Fruit fly (Drosophila melanogaster): ENCODE measurements around the gene CG18048.

The CG18048 gene

dm6 chr3R:6373512-6374306, 27.8 kb downstream of the CG18048 start (continued):
- peak; percentile 56 for TF ChIP-seq unc-4 (GFP tag; IDR thresholded peaks at IDR 0.05; ENCODE audit: partially characterized antibody)
- TF ChIP-seq CG10462 (GFP tag; optimal IDR thresholded peaks at IDR 0.05), result peak; percentile 27
- no peak for TF ChIP-seq dati (GFP tag; IDR thresholded peaks at IDR 0.05)
- TF ChIP-seq trh (GFP tag; optimal IDR thresholded peaks at IDR 0.05), result peak; percentile 56
- TF ChIP-seq zfh1 (GFP tag; IDR thresholded peaks at IDR 0.05), result no peak
- peak; percentile 1 for TF ChIP-seq Bdp1 (GFP tag; optimal IDR thresholded peaks at IDR 0.05)
- peak; percentile 34 for TF ChIP-seq CG7839 (tag; optimal IDR thresholded peaks at IDR 0.05)
- TF ChIP-seq HLH4C (GFP tag; IDR thresholded peaks at IDR 0.05; ENCODE audit: partially characterized antibody), result no peak
- TF ChIP-seq row (GFP tag; IDR thresholded peaks at IDR 0.05), result peak; percentile 77
- peak; percentile 19; the same call in 1 of the 2 replicates for TF ChIP-seq Taf1 (GFP tag; IDR thresholded peaks at IDR 0.05)
- TF ChIP-seq CG14441 (GFP tag; IDR thresholded peaks at IDR 0.05), result no peak
- no peak for TF ChIP-seq Gsc (GFP tag; IDR thresholded peaks at IDR 0.05)
- peak; percentile 65 for TF ChIP-seq Fer3 (tag; optimal IDR thresholded peaks at IDR 0.05)
- peak; percentile 79 for TF ChIP-seq wek (GFP tag; optimal IDR thresholded peaks at IDR 0.05)
- peak; percentile 10 for TF ChIP-seq Oli (tag; optimal IDR thresholded peaks at IDR 0.05)
- no peak for TF ChIP-seq bigmax (GFP tag; optimal IDR thresholded peaks at IDR 0.05)
- no peak for TF ChIP-seq CG16815 (GFP tag; optimal IDR thresholded peaks at IDR 0.05)
- no peak for TF ChIP-seq HmgD (GFP tag; optimal IDR thresholded peaks at IDR 0.05)
- TF ChIP-seq wor (GFP tag; IDR thresholded peaks at IDR 0.05), result no peak
- peak; percentile 20 for TF ChIP-seq pzg (GFP tag; optimal IDR thresholded peaks at IDR 0.05)
- no peak for TF ChIP-seq ato (GFP tag; IDR thresholded peaks at IDR 0.05; ENCODE audit: partially characterized antibody)
- peak in 1 of 2 experiments; percentile 35 for TF ChIP-seq Eip74EF (GFP tag; optimal IDR thresholded peaks at IDR 0.05)
- TF ChIP-seq CG11247 (GFP tag; IDR thresholded peaks at IDR 0.05), result 0 out of 2 replicates have a peak, but pooled peaks have one; percentile 52
- TF ChIP-seq B-H2 (GFP tag; optimal IDR thresholded peaks at IDR 0.05), result no peak
- TF ChIP-seq CG7556 (GFP tag; optimal IDR thresholded peaks at IDR 0.05), result peak; percentile 65
- TF ChIP-seq pum (GFP tag; optimal IDR thresholded peaks at IDR 0.05), result no peak
- TF ChIP-seq sob (GFP tag; IDR thresholded peaks at IDR 0.05), result peak; percentile 64; the same call in 1 of the 2 replicates
- no peak for TF ChIP-seq vnd (GFP tag; IDR thresholded peaks at IDR 0.05; ENCODE audit: partially characterized antibody)
- no peak for TF ChIP-seq CG12236 (GFP tag; optimal IDR thresholded peaks at IDR 0.05)
- peak; percentile 59; the same call in 1 of the 2 replicates for TF ChIP-seq vvl (GFP tag; IDR thresholded peaks at IDR 0.05)
- no peak for TF ChIP-seq cas (GFP tag; IDR thresholded peaks at IDR 0.05)
- TF ChIP-seq Scr (GFP tag; IDR thresholded peaks at IDR 0.05; ENCODE audit: partially characterized antibody), result peak; percentile 45
- peak; percentile 96 for TF ChIP-seq Meics (GFP tag; optimal IDR thresholded peaks at IDR 0.05)
- TF ChIP-seq CG31441 (GFP tag; IDR thresholded peaks at IDR 0.05), result peak; percentile 27; the same call in 1 of the 2 replicates
- peak; percentile 15 for TF ChIP-seq Six4 (GFP tag; optimal IDR thresholded peaks at IDR 0.05)
- peak; percentile 21 for TF ChIP-seq gcm2 (GFP tag; optimal IDR thresholded peaks at IDR 0.05)
- no peak for TF ChIP-seq ttk (GFP tag; IDR thresholded peaks at IDR 0.05)
- TF ChIP-seq amos (GFP tag; IDR thresholded peaks at IDR 0.05; ENCODE audit: partially characterized antibody), result no peak
- TF ChIP-seq Lhr (GFP tag; optimal IDR thresholded peaks at IDR 0.05), result no peak
- TF ChIP-seq mld (GFP tag; IDR thresholded peaks at IDR 0.05; ENCODE audit: partially characterized antibody), result no peak
- no peak for TF ChIP-seq sqz (GFP tag; optimal IDR thresholded peaks at IDR 0.05)
- TF ChIP-seq E2f2 (GFP tag; IDR thresholded peaks at IDR 0.05), result peak; percentile 41; the same call in 1 of the 2 replicates
- TF ChIP-seq CG17186 (GFP tag; optimal IDR thresholded peaks at IDR 0.05), result no peak
- no peak for TF ChIP-seq hb (GFP tag; IDR thresholded peaks at IDR 0.05; ENCODE audit: partially characterized antibody)
- peak; percentile 89 for TF ChIP-seq fd3F (GFP tag; optimal IDR thresholded peaks at IDR 0.05)
- peak; percentile 75 for TF ChIP-seq CG2678 (tag; optimal IDR thresholded peaks at IDR 0.05)
- peak; percentile 51 for TF ChIP-seq sug (tag; optimal IDR thresholded peaks at IDR 0.05)
- TF ChIP-seq CG4617 (GFP tag; optimal IDR thresholded peaks at IDR 0.05; ENCODE audit: borderline replicate concordance), result peak; percentile 19
